Fruit fly (Drosophila melanogaster) S2 (cell line): ENCODE results near the gene mdu.

Experiments
- CG8478 ChIP-seq: fragments of >200 bp; optimal IDR thresholded peaks from 2 replicates; lab custom pipeline; 2018
- CTCF ChIP-seq, 2 experiments: fragments of >200 bp; optimal IDR thresholded peaks; 2 replicates each; lab custom pipeline; 2018

dm6 chrX:12507589-12507988, 10.6 kb downstream of the mdu start:
- TF ChIP-seq CG8478 (lab: Kevin White, UChicago) (no peak), CTCF (optimal IDR thresholded peaks at IDR 0.05; lab: Kevin White, UChicago) (no peak)
